Fruit fly (Drosophila melanogaster): ENCODE results near the gene CG43844.

CG43844 gene

DNA sequence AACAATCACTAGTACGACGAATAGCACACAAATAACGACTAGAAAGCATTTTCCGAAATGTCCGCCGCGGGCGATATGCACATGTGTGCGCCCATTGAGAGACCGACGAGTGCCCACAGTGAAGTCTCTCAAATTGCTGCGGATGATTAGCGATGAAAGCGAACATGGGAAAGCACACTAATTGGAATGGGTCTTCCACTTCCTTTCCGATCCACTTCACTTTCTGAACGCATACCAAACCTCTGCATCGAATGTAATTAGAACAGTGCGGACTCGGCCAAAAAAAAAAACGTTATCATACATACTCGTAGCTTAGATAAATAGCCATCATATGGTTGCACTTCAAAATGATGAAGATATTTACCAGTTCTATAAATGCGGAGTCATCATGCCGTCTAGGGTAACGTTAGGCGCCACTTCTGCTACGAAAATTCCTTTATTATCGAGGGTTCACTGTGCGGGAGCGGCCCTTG, 39.3 kb upstream of the CG43844 start (continued):
- TF ChIP-seq bbx (GFP tag; IDR thresholded peaks at IDR 0.05; ENCODE audit: partially characterized antibody) = no peak
- peak; percentile 14 for TF ChIP-seq tup (GFP tag; optimal IDR thresholded peaks at IDR 0.05)
- no peak for TF ChIP-seq Hmx (GFP tag; optimal IDR thresholded peaks at IDR 0.05)
- no peak for TF ChIP-seq CG10366 (GFP tag; IDR thresholded peaks at IDR 0.05)
- peak; percentile 54 for TF ChIP-seq CG32772 (GFP tag; IDR thresholded peaks at IDR 0.05)
- TF ChIP-seq Bteb2 (GFP tag; optimal IDR thresholded peaks at IDR 0.05) = no peak
- no peak for TF ChIP-seq vnd (GFP tag; IDR thresholded peaks at IDR 0.05; ENCODE audit: partially characterized antibody)
- no peak for TF ChIP-seq CG17612 (GFP tag; IDR thresholded peaks at IDR 0.05)
- TF ChIP-seq insv (GFP tag; optimal IDR thresholded peaks at IDR 0.05) = peak in 1 of 2 experiments; percentile 7
- TF ChIP-seq sima (GFP tag; optimal IDR thresholded peaks at IDR 0.05) = no peak
- peak; percentile 43 for TF ChIP-seq phol (tag; optimal IDR thresholded peaks at IDR 0.05)
- peak; percentile 8 for TF ChIP-seq NfI (GFP tag; optimal IDR thresholded peaks at IDR 0.05)
- no peak for TF ChIP-seq fd102C (GFP tag; optimal IDR thresholded peaks at IDR 0.05)
- TF ChIP-seq Optix (GFP tag; IDR thresholded peaks at IDR 0.05) = no peak
- peak; percentile 6 for TF ChIP-seq CG17359 (tag; optimal IDR thresholded peaks at IDR 0.05)
- TF ChIP-seq tll (GFP tag; optimal IDR thresholded peaks at IDR 0.05) = no peak
- no peak for TF ChIP-seq Kr (GFP tag; optimal IDR thresholded peaks at IDR 0.05)
- TF ChIP-seq CG6175 (GFP tag; IDR thresholded peaks at IDR 0.05) = peak; percentile 49; the same call in 1 of the 3 replicates
- peak; percentile 53; the same call in 1 of the 2 replicates for TF ChIP-seq sob (GFP tag; IDR thresholded peaks at IDR 0.05)
- no peak for TF ChIP-seq hth (optimal IDR thresholded peaks at IDR 0.05)
- TF ChIP-seq CG31224 (GFP tag; IDR thresholded peaks at IDR 0.05) = no peak
- TF ChIP-seq Abd-B (GFP tag; optimal IDR thresholded peaks at IDR 0.05) = peak; percentile 48
- no peak for TF ChIP-seq H2.0 (GFP tag; IDR thresholded peaks at IDR 0.05)
- 0 out of 2 replicates have a peak, but pooled peaks have one; percentile 1 for TF ChIP-seq CG1024 (GFP tag; IDR thresholded peaks at IDR 0.05)
- no peak for TF ChIP-seq CG6813 (GFP tag; optimal IDR thresholded peaks at IDR 0.05)
- TF ChIP-seq Blimp-1 (GFP tag; optimal IDR thresholded peaks at IDR 0.05) = peak; percentile 61
- peak; percentile 53 for TF ChIP-seq CG8089 (GFP tag; optimal IDR thresholded peaks at IDR 0.05)
- TF ChIP-seq CG4617 (GFP tag; optimal IDR thresholded peaks at IDR 0.05; ENCODE audit: borderline replicate concordance) = no peak
- no peak for TF ChIP-seq usp (GFP tag; optimal IDR thresholded peaks at IDR 0.05)
- TF ChIP-seq HLH4C (GFP tag; IDR thresholded peaks at IDR 0.05; ENCODE audit: partially characterized antibody) = no peak
- TF ChIP-seq C15 (GFP tag; IDR thresholded peaks at IDR 0.05) = no peak
- peak; percentile 60 for TF ChIP-seq NC2β (GFP tag; optimal IDR thresholded peaks at IDR 0.05)
- TF ChIP-seq Camta (GFP tag; optimal IDR thresholded peaks at IDR 0.05) = peak; percentile 54
- TF ChIP-seq hb (GFP tag; IDR thresholded peaks at IDR 0.05; ENCODE audit: partially characterized antibody) = no peak
- TF ChIP-seq az2 (GFP tag; optimal IDR thresholded peaks at IDR 0.05) = peak; percentile 42
- TF ChIP-seq zen (tag; optimal IDR thresholded peaks at IDR 0.05) = peak; percentile 23
- peak; percentile 27 for TF ChIP-seq dmrt99B (tag; optimal IDR thresholded peaks at IDR 0.05)
- TF ChIP-seq nerfin-2 (GFP tag; IDR thresholded peaks at IDR 0.05; ENCODE audit: partially characterized antibody) = no peak
- TF ChIP-seq BEAF-32 (GFP tag; optimal IDR thresholded peaks at IDR 0.05) = no peak
- no peak for TF ChIP-seq scrt (GFP tag; optimal IDR thresholded peaks at IDR 0.05)
- peak; percentile 89 for TF ChIP-seq Ets65A (GFP tag)
- TF ChIP-seq CG14050 (GFP tag; IDR thresholded peaks at IDR 0.05) = no peak
- no peak for TF ChIP-seq wor (GFP tag; IDR thresholded peaks at IDR 0.05)
- no peak for TF ChIP-seq CG34224 (GFP tag; IDR thresholded peaks at IDR 0.05; ENCODE audit: partially characterized antibody)
- TF ChIP-seq Meics (GFP tag; optimal IDR thresholded peaks at IDR 0.05) = no peak
- peak; percentile 36 for TF ChIP-seq nerfin-1 (tag; optimal IDR thresholded peaks at IDR 0.05)
- TF ChIP-seq chinmo (GFP tag; IDR thresholded peaks at IDR 0.05; ENCODE audit: partially characterized antibody) = no peak
- peak; percentile 58 for TF ChIP-seq CG8290 (GFP tag; optimal IDR thresholded peaks at IDR 0.05)
- TF ChIP-seq CG8290 (tag; optimal IDR thresholded peaks at IDR 0.05) = no peak
- TF ChIP-seq ERR (GFP tag; optimal IDR thresholded peaks at IDR 0.05) = no peak
- TF ChIP-seq CkIIα-i1 (GFP tag; IDR thresholded peaks at IDR 0.05) = no peak

Data from whole organism, embryonic.